Worm (Caenorhabditis elegans) whole organism, L4/young adult: ENCODE data around the gene T27D12.1.

ENCODE experiments used
- W03F9.2 ChIP-seq: fragments of 150-350 bp; optimal IDR thresholded peaks from 2 replicates; lab custom pipeline; 2014; ENCODE audit warnings: missing biosample characterization, missing genetic modification characterization
- dao-5 ChIP-seq: sonication (generic microtip); optimal IDR thresholded peaks from 2 replicates; lab custom pipeline; 2016; ENCODE audit warnings: missing genotype, missing genetic modification characterization, moderate library complexity, missing compliant biosample characterization
- him-1 ChIP-seq: sonication (generic microtip); optimal IDR thresholded peaks from 2 replicates; lab custom pipeline; 2016; ENCODE audit warnings: missing genotype, missing genetic modification reagents, missing genetic modification characterization, missing compliant biosample characterization

T27D12.1 gene

ce11 chrII:11823566-11824308 is 18.7 kb upstream of the T27D12.1 start, which contains the start of gene Y6D1A.1:
TSS of gene Y6D1A.1 (minus strand) at chrII:11823616.
- TF ChIP-seq dao-5 (tag; lab: Kevin White, UChicago) (no peak), him-1 (tag; lab: Kevin White, UChicago) (no peak), W03F9.2 (tag; lab: Kevin White, UChicago) (no peak)

- TF ChIP-seq dao-5 (tag; lab: Kevin White, UChicago) (no peak), him-1 (tag; lab: Kevin White, UChicago) (no peak), W03F9.2 (tag; lab: Kevin White, UChicago) (no peak)
Observed at ce11 chrII:11829920-11830319, 12.5 kb upstream of the T27D12.1 start, which contains the start of gene pes-5. TSS of gene pes-5 (minus strand) at chrII:11830020.

- TF ChIP-seq dao-5 (tag; lab: Kevin White, UChicago) (no peak), W03F9.2 (tag; lab: Kevin White, UChicago) (no peak), him-1 (tag; lab: Kevin White, UChicago) (no peak)
Observed at ce11 chrII:11830601-11831000, 11.8 kb upstream of the T27D12.1 start.

ce11 chrII:11832475-11832874 is 9.9 kb upstream of the T27D12.1 start, which contains the start of gene clec-144:
TSS of gene clec-144 (minus strand) at chrII:11832575.
- TF ChIP-seq W03F9.2 (tag; lab: Kevin White, UChicago) (no peak), him-1 (tag; lab: Kevin White, UChicago) (no peak), dao-5 (tag; lab: Kevin White, UChicago) (no peak)

ce11 chrII:11835208-11835607 is 7.2 kb upstream of the T27D12.1 start, which contains the start of gene T27D12.6:
TSS of gene T27D12.6 (plus strand) at chrII:11835508.
- no peak for TF ChIP-seq him-1 (tag; lab: Kevin White, UChicago)
- TF ChIP-seq W03F9.2 (tag; lab: Kevin White, UChicago), result no peak

ce11 chrII:11836554-11837218 is 5.7 kb upstream of the T27D12.1 start:
- TF ChIP-seq dao-5 (tag; lab: Kevin White, UChicago) (no peak), W03F9.2 (tag; lab: Kevin White, UChicago) (no peak), him-1 (tag; lab: Kevin White, UChicago) (no peak)

ce11 chrII:11838353-11838752 is 4.1 kb upstream of the T27D12.1 start:
- TF ChIP-seq dao-5 (tag; lab: Kevin White, UChicago) (no peak), him-1 (tag; lab: Kevin White, UChicago) (no peak), W03F9.2 (tag; lab: Kevin White, UChicago) (no peak)

- no peak for TF ChIP-seq W03F9.2 (tag; lab: Kevin White, UChicago)
- TF ChIP-seq dao-5 (tag; lab: Kevin White, UChicago), result no peak
- TF ChIP-seq him-1 (tag; lab: Kevin White, UChicago), result no peak
Observed at ce11 chrII:11839116-11839515, 3.3 kb upstream of the T27D12.1 start.

ce11 chrII:11841653-11842052 is 764 bp upstream of the T27D12.1 start:
- TF ChIP-seq dao-5 (tag; lab: Kevin White, UChicago), result no peak
- no peak for TF ChIP-seq him-1 (tag; lab: Kevin White, UChicago)
- TF ChIP-seq W03F9.2 (tag; lab: Kevin White, UChicago), result no peak

ce11 chrII:11842766-11843165 is 349 bp downstream of the T27D12.1 start:
- TF ChIP-seq dao-5 (tag; lab: Kevin White, UChicago) (no peak), him-1 (tag; lab: Kevin White, UChicago) (no peak), W03F9.2 (tag; lab: Kevin White, UChicago) (no peak)

- TF ChIP-seq dao-5 (tag; lab: Kevin White, UChicago) (no peak), W03F9.2 (tag; lab: Kevin White, UChicago) (no peak), him-1 (tag; lab: Kevin White, UChicago) (no peak)
Observed at ce11 chrII:11843441-11843840, 1.0 kb downstream of the T27D12.1 start.

ce11 chrII:11844072-11844471 is 1.7 kb downstream of the T27D12.1 start:
- TF ChIP-seq W03F9.2 (tag; lab: Kevin White, UChicago), result no peak
- TF ChIP-seq him-1 (tag; lab: Kevin White, UChicago), result no peak
- TF ChIP-seq dao-5 (tag; lab: Kevin White, UChicago), result no peak

ce11 chrII:11844984-11845383 is 2.6 kb downstream of the T27D12.1 start:
- TF ChIP-seq dao-5 (tag; lab: Kevin White, UChicago) (no peak), W03F9.2 (tag; lab: Kevin White, UChicago) (no peak), him-1 (tag; lab: Kevin White, UChicago) (no peak)
